Fruit fly (Drosophila melanogaster) Kc167 (cell line): ENCODE measurements around the gene CG8915.

Source experiments
- Myc ChIP-seq: fragments of >200 bp; optimal IDR thresholded peaks from 2 replicates; lab custom pipeline; 2017; ENCODE audit warnings: missing external identifiers
- Sin3A ChIP-seq: fragments of >200 bp; optimal IDR thresholded peaks from 2 replicates; lab custom pipeline; 2018; ENCODE audit warnings: missing external identifiers
- h ChIP-seq: fragments of >200 bp; optimal IDR thresholded peaks from 3 replicates; lab custom pipeline; 2018; ENCODE audit warnings: missing external identifiers
- insv ChIP-seq: fragments of >200 bp; optimal IDR thresholded peaks from 3 replicates; lab custom pipeline; 2018; ENCODE audit warnings: missing external identifiers
- psq ChIP-seq: fragments of >200 bp; optimal IDR thresholded peaks from 2 replicates; lab custom pipeline; 2017; ENCODE audit warnings: missing external identifiers
- ttk ChIP-seq: sonication (Bioruptor generic); optimal IDR thresholded peaks from 2 replicates; lab custom pipeline; 2017; ENCODE audit warnings: missing external identifiers

CG8915 gene

DNA sequence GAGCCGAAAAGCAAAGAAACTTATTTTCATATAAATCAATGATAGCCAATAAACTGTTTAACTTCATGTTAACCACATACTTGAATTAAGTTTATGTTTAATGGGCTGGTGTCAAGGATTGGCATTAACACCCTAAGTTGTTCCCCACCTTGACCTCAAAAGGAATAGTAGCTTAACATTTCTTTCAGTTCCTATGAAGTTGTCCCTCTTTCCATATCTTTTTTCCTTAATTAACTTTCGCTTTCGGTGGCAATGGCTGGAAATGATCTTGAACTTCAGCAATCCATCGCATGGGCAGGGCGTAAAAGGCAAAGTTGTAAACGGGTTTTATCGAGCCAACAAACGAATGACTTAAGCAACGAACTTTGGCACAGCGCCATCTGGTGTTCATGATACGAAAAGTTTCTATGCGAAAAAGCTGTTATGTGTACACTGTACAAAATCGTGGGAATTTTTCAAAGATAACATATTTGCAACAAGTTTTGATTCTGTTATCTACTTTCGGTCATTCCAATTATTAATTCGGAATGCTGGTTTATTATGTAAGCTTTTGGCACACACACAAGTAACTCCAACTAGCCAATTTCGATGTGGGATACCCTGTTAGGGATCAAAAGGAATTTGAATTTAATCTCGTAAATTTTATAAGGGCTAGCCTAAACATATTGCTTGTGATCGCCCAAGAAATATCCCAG lies 15.2 kb downstream of the CG8915 start:
- no peak for TF ChIP-seq psq (lab: Kevin White, UChicago)
- TF ChIP-seq Sin3A = no peak
- no peak for TF ChIP-seq ttk (lab: Kevin White, UChicago)
- no peak for TF ChIP-seq h (lab: Kevin White, UChicago)
- no peak for TF ChIP-seq Myc (lab: Kevin White, UChicago)
- no peak for TF ChIP-seq insv

DNA sequence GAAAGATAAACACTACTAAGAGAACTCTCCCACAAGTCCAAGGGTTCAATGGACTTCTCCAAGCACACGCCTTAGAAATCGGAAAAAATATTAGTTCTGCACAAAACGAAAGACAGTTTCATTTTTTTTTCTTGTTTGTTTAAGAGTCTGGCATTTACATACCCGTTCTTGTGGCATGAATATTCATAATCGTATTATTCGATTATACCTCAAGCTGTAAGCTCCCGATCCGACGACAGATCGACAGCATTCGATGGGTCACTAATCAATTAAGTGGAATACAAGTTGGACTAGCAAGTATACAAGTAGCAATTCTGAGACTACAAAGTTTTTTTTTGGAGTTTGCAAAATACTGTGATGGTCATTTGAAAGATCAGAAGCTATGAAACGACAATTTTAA lies 17.3 kb downstream of the CG8915 start:
- no peak for TF ChIP-seq h (lab: Kevin White, UChicago)
- no peak for TF ChIP-seq Myc (lab: Kevin White, UChicago)
- no peak for TF ChIP-seq psq (lab: Kevin White, UChicago)
- no peak for TF ChIP-seq Sin3A
- TF ChIP-seq ttk (lab: Kevin White, UChicago) = no peak
- TF ChIP-seq insv = no peak

DNA sequence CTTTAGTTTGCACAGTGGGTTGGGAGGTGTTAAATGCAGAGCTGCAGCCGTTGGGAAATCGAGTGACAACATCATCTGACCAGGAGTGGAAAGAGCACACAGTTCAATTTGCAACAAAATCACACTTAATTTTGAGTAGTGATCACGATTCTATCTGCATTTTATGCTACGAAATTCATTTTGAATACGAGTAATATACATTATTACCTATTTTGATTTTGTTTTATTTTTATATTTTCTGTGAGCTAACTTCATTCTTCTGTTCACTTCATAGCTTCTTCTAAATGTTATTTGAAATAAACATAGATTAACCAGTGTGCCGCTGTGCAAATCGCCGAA lies 18.2 kb downstream of the CG8915 start, which contains the start of gene CG10598:
Gene CG10598, minus strand, starts transcription at position 187 of the 339 bp plus-strand sequence.
- TF ChIP-seq Sin3A (no peak), ttk (lab: Kevin White, UChicago) (no peak), Myc (lab: Kevin White, UChicago) (no peak), h (lab: Kevin White, UChicago) (no peak), psq (lab: Kevin White, UChicago) (no peak), insv (no peak)

DNA sequence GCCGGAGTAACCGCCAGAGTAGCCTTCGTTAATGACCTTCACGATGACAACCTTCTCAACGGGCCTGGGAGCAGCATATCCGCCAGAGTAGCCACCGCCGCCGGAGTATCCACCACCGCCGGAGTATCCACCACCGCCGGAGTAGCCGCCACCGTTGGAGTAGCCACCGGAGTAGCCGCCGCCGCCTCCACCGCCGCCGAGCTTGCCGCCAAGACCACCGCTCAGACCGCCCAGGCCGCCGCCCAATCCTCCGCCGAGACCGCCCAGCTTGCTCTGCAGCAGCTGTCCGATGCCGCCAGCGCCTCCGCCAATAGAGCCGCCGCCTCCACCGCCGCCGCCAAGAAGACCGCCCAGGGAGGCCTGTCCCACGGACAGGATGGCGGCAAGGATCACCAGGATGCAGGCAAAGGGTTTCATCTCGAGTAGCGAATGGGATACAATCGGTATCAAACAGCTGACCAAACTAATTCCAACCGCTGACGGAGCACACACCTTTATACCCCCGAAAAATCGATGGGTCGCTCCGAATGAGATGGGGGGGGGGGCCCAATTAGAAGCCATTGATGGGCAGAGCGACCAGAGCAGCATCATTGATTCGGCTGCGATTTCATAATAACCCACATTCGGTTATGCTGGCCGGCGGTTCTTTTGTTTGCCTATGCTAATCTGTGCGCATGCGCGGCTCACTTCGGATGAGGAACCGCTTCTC lies 18.7 kb downstream of the CG8915 start:
- TF ChIP-seq ttk (lab: Kevin White, UChicago) = no peak
- TF ChIP-seq Sin3A = no peak
- TF ChIP-seq h (lab: Kevin White, UChicago) = no peak
- TF ChIP-seq psq (lab: Kevin White, UChicago) = no peak
- no peak for TF ChIP-seq insv
- no peak for TF ChIP-seq Myc (lab: Kevin White, UChicago)

DNA sequence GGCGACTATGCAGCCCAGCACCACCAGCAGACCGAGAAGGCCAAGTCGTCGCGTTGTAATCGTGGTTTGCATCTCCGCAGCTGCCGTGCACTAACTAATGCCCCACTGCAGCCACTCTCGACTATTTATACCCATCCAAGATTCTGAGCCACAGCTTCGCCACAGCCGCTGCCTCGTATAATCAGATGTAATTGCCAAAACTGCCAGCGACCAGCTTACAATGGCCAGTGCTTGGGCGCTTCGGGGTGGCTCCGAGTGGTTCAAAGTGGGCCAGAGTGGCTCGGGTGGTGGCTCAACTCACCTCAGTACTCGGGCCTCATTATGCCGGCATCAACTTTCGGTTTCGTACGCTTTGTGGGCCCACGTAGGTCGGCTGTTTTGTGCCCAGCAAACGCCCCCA lies 21.1 kb downstream of the CG8915 start, which contains the start of gene CG34327:
Gene CG34327, minus strand, starts transcription at position 101 of the 400 bp plus-strand sequence.
- TF ChIP-seq h (lab: Kevin White, UChicago) = no peak
- TF ChIP-seq Sin3A = no peak
- no peak for TF ChIP-seq ttk (lab: Kevin White, UChicago)
- no peak for TF ChIP-seq Myc (lab: Kevin White, UChicago)
- no peak for TF ChIP-seq psq (lab: Kevin White, UChicago)
- no peak for TF ChIP-seq insv

DNA sequence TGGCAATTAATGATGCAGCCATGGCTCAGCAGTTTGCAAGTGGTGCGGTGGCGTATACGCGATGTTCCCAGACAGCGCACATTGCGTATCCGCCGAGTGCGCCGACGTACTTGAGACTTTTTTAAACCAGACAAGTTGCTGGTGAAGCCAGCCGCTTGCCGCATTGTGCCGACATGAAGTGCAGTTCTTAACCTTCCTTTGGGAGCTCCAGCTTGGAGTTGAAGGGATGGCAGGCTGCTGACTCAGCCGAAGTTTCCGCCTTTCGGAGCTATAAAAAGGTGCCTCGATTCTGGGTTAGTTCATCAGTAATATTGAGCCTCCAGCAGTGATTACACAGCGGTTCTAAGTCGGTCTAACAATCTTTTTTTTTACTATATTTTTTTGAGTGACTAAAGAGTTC lies 23.7 kb downstream of the CG8915 start, which contains the start of gene CG5172:
Gene CG5172, plus strand, starts transcription at position 301 of the 400 bp plus-strand sequence.
- no peak for TF ChIP-seq Sin3A
- no peak for TF ChIP-seq psq (lab: Kevin White, UChicago)
- TF ChIP-seq insv = no peak
- no peak for TF ChIP-seq ttk (lab: Kevin White, UChicago)
- TF ChIP-seq h (lab: Kevin White, UChicago) = no peak

DNA sequence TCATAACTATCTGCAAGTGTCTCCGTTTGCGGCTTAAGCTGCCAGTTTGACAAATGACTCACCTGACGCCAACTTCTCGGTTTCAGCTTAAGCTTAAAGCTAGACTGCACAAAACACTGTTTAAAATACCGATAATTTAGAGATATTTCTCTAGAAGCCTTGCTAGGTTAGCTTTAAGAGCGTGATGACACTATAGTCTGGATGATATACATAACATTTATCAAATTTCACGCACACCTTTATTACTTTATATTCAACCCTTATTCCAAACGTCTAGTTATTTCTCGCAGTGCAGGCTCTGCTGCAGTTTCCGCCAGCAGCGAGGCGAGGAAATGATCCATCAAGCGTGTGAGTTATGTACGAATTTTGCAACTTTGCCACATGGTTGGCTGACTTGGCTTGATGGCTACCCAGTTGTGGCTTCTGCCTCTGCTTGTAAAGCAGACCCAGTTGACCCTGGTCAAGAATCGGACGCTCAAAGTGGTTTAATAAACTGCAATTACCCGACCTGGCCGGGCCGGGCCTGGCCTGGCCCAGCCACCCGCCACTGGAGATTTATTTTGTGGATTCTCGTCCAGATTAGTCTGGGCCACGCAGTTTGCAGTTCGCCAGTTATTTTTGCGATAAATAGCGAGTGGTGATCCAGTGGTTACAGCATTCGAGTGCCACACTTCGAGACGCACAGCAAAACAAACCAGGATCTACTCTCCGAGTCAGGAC lies 26.4 kb downstream of the CG8915 start, which contains the start of gene CG12998:
Gene CG12998, plus strand, starts transcription at position 436 of the 720 bp plus-strand sequence.
- no peak for TF ChIP-seq insv
- no peak for TF ChIP-seq ttk (lab: Kevin White, UChicago)
- TF ChIP-seq Sin3A = no peak
- no peak for TF ChIP-seq Myc (lab: Kevin White, UChicago)
- TF ChIP-seq h (lab: Kevin White, UChicago) = no peak
- no peak for TF ChIP-seq psq (lab: Kevin White, UChicago)

DNA sequence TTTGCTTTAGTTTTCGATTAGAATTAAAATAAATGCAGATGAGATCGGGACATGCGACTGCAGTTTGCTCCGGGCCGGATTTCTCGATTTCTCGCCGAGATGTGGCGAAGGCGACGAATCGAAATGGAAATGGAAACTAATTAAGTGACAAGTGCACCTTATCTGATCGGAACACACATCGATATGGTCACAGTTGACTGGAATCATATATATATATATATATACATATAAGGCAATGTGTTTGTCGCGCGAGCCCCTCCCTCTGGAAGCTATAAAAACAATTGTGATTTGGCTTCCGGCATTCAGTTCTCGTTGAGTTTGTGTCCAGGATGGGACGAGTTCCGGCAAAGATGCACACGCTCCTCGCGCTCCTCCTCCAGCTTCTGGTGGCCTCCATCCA lies 29.8 kb downstream of the CG8915 start, which contains the start of gene CG5162:
Gene CG5162, plus strand, starts transcription at position 301 of the 400 bp plus-strand sequence.
- no peak for TF ChIP-seq h (lab: Kevin White, UChicago)

DNA sequence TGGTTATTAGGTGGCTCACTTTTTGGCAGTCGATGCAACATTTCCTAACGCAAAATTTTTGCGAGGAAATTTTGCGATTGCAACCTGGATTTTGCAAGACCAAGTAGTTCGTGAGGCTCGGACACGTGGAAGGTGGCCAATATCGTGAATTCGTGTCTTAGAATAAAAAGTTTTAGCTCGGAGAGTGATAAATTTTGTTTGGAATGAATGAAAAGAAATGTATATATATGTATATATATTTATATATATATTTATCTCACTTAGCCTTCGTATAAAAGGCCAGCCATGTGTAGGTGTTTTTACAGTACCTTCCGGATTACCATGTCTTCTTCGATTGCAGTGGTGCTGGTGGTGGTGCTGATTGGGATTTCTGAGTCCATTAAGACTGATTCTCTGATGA lies 32.8 kb downstream of the CG8915 start, which contains the start of gene CG18258:
Gene CG18258, plus strand, starts transcription at position 301 of the 400 bp plus-strand sequence.
- TF ChIP-seq Myc (lab: Kevin White, UChicago) (no peak), ttk (lab: Kevin White, UChicago) (no peak), psq (lab: Kevin White, UChicago) (no peak), Sin3A (no peak), h (lab: Kevin White, UChicago) (no peak), insv (no peak)

DNA sequence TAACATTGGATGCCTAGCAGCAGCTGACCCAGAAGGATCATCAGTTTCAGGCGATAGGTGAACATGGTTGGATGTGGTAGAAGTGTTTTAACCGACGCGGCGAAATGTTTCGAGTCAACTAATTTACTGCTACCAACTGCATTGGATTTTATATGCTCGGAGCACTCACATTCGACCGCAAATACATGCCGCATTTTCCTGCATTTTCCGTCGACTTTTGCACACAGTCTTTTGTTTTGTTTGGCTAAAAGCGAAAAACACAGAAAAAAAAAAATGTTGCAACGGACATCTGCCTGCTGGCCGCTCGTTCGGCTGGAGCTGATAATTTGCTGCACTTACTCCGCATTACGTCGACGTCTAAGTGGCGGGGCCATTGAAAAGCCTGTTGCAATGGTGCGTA lies 34.9 kb downstream of the CG8915 start, which contains the start of gene CG12995:
Gene CG12995, minus strand, starts transcription at position 101 of the 400 bp plus-strand sequence.
- no peak for TF ChIP-seq insv
- no peak for TF ChIP-seq ttk (lab: Kevin White, UChicago)
- TF ChIP-seq Sin3A = no peak
- no peak for TF ChIP-seq psq (lab: Kevin White, UChicago)
- TF ChIP-seq Myc (lab: Kevin White, UChicago) = no peak
- no peak for TF ChIP-seq h (lab: Kevin White, UChicago)

DNA sequence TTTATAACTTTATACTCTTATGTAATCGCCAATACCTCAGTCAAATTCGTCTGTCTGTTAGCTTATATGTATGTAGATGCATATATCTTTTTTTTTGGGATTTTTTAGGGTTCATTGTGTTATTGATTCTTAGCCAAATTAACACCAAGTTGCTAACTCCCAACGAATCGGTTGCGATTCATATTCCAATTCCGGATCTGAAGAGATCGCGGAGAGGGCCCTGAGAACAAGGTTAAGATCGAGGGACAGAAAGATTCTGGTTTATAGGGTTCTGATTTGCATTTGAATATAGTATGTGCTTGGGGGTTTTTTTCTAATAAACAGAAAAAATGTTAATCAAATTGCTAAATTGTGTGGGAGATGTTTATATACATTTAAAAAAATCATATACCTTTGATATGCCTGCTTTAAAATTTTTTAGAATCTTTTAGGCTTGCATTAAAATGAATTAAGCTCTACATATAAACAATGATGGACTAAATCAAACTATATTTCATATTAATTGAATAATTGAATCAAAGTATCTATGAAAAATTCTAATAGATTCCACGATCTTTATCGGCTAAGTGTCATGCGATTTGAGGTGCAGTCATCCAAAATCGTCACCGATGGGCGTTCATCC lies 36.8 kb downstream of the CG8915 start, which contains the start of gene CG32563:
Gene CG32563, plus strand, starts transcription at position 572 of the 622 bp plus-strand sequence.
- TF ChIP-seq h (lab: Kevin White, UChicago) (no peak), insv (no peak), psq (lab: Kevin White, UChicago) (no peak), Sin3A (no peak), Myc (lab: Kevin White, UChicago) (no peak), ttk (lab: Kevin White, UChicago) (no peak)
